Worm (Caenorhabditis elegans): ENCODE measurements around the gene C14C11.2.

- TF ChIP-seq ceh-13 (GFP tag; optimal IDR thresholded peaks at IDR 0.05) (no peak), hnd-1 (tag; optimal IDR thresholded peaks at IDR 0.05) (no peak), tra-4 (tag; optimal IDR thresholded peaks at IDR 0.05) (no peak), ama-1 (optimal IDR thresholded peaks at IDR 0.05) (no peak), ets-7 (tag; optimal IDR thresholded peaks at IDR 0.05) (no peak)
Observed at ce11 chrV:5651905-5652304, 9.1 kb upstream of the C14C11.2 start.
